Worm (Caenorhabditis elegans) whole organism, late embryonic: ENCODE measurements around the gene H20E11.2.

ENCODE experiments used
- ceh-18 ChIP-seq: sonication (generic microtip); optimal IDR thresholded peaks from 2 replicates; lab custom pipeline; 2016; ENCODE audit warnings: missing genetic modification characterization, missing compliant biosample characterization
- ceh-24 ChIP-seq: sonication (generic microtip); optimal IDR thresholded peaks from 2 replicates; lab custom pipeline; 2016; ENCODE audit warnings: mild to moderate bottlenecking, missing genetic modification characterization, missing compliant biosample characterization
- ceh-48 ChIP-seq: sonication (generic microtip); optimal IDR thresholded peaks from 2 replicates; lab custom pipeline; 2016; ENCODE audit warnings: missing genetic modification characterization, inconsistent platforms, missing compliant biosample characterization
- ceh-9 ChIP-seq: sonication (generic microtip); optimal IDR thresholded peaks from 2 replicates; lab custom pipeline; 2016; ENCODE audit warnings: mild to moderate bottlenecking, missing genetic modification characterization, inconsistent platforms, missing compliant biosample characterization
- elt-2 ChIP-seq: sonication (generic microtip); optimal IDR thresholded peaks from 2 replicates; lab custom pipeline; 2016; ENCODE audit warnings: missing genetic modification reagents, missing genetic modification characterization, missing compliant biosample characterization
- gmeb-2 ChIP-seq: sonication (generic microtip); optimal IDR thresholded peaks from 2 replicates; lab custom pipeline; 2016; ENCODE audit warnings: missing genetic modification characterization, inconsistent platforms, missing compliant biosample characterization
- hlh-15 ChIP-seq: sonication (generic microtip); optimal IDR thresholded peaks from 2 replicates; lab custom pipeline; 2016; ENCODE audit warnings: missing genetic modification characterization, missing compliant biosample characterization
- pha-2 ChIP-seq: sonication (generic microtip); optimal IDR thresholded peaks from 2 replicates; lab custom pipeline; 2017; ENCODE audit warnings: mild to moderate bottlenecking, missing genetic modification characterization, missing compliant biosample characterization
- pha-4 ChIP-seq: fragments of 150-350 bp; optimal IDR thresholded peaks from 2 replicates; lab custom pipeline; 2018; ENCODE audit warnings: missing biosample characterization, missing genetic modification reagents, missing genetic modification characterization
- pqm-1 ChIP-seq: sonication (generic microtip); optimal IDR thresholded peaks from 2 replicates; lab custom pipeline; 2016; ENCODE audit warnings: missing genetic modification characterization, missing compliant biosample characterization
- tbx-2 ChIP-seq: sonication (generic microtip); optimal IDR thresholded peaks from 2 replicates; lab custom pipeline; 2016; ENCODE audit warnings: missing genetic modification characterization, missing compliant biosample characterization
- unc-86 ChIP-seq: sonication (generic microtip); optimal IDR thresholded peaks from 2 replicates; lab custom pipeline; 2016; ENCODE audit warnings: missing genetic modification characterization, missing compliant biosample characterization

DNA sequence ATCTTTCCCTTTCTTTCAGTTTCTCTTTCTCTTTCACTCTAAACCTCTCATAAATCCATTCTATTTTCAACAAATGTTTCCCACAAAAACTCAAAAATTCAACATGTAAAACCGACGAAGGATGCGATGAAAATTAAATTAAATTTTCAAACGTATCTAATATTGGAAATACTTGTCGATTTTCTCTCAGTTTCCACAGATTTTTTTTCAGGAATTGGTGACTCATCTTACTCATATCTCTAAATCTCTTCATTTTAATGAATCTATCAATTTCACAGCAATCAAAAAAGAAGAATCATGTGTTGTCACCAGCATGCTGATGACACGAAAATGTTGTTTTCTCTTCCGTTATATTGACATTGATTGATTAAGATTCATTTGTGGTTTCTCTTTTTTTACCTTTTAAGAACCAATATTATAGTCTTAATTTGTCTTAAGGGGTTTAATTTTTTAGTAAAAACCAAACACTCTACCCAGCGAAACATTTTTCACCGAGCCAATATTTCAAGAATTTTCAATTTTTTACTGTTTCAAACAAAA, 23.7 kb upstream of the H20E11.2 start:
- TF ChIP-seq pha-4 = no peak
- TF ChIP-seq hlh-15 (tag; lab: Kevin White, UChicago) = no peak
- TF ChIP-seq ceh-24 (tag; lab: Kevin White, UChicago) = no peak
- TF ChIP-seq elt-2 (tag; lab: Kevin White, UChicago) = no peak
- no peak for TF ChIP-seq ceh-48 (tag; lab: Kevin White, UChicago)
- TF ChIP-seq ceh-9 (tag; lab: Kevin White, UChicago) = no peak
- no peak for TF ChIP-seq tbx-2 (tag; lab: Kevin White, UChicago)
- TF ChIP-seq pha-2 (tag; lab: Kevin White, UChicago) = no peak
- TF ChIP-seq ceh-18 (tag; lab: Kevin White, UChicago) = no peak
- TF ChIP-seq gmeb-2 = no peak
- TF ChIP-seq pqm-1 (tag; lab: Kevin White, UChicago) = no peak
- no peak for TF ChIP-seq unc-86
